Worm (Caenorhabditis elegans) whole organism, mixed stage, embryonic: ENCODE data around the gene C45B11.9.

ENCODE experiments used
- M03D4.4 ChIP-seq: sonication (generic microtip); optimal IDR thresholded peaks from 2 replicates; lab custom pipeline; 2017; ENCODE audit warnings: mild to moderate bottlenecking, missing genetic modification characterization, missing compliant biosample characterization
- bed-3 ChIP-seq: fragments of 200-800 bp; sonication (Bioruptor generic); optimal IDR thresholded peaks from 3 replicates; lab custom pipeline; 2018; ENCODE audit warnings: mild to moderate bottlenecking, missing genetic modification characterization, moderate library complexity, missing compliant biosample characterization
- blmp-1 ChIP-seq: fragments of 150-350 bp; optimal IDR thresholded peaks from 2 replicates; lab custom pipeline; 2014; ENCODE audit warnings: missing biosample characterization, missing genetic modification characterization
- ceh-39 ChIP-seq: fragments of 150-350 bp; optimal IDR thresholded peaks from 2 replicates; lab custom pipeline; 2014; ENCODE audit warnings: missing biosample characterization, missing genetic modification characterization
- ceh-43 ChIP-seq: fragments of 200-800 bp; sonication (Bioruptor generic); optimal IDR thresholded peaks from 2 replicates; lab custom pipeline; 2018; ENCODE audit warnings: mild to moderate bottlenecking, missing genetic modification characterization, moderate library complexity, missing compliant biosample characterization
- ceh-83 ChIP-seq: fragments of 200-800 bp; sonication (Bioruptor generic); optimal IDR thresholded peaks from 2 replicates; lab custom pipeline; 2018; ENCODE audit warnings: mild to moderate bottlenecking, missing genetic modification characterization, missing compliant biosample characterization
- ces-1 ChIP-seq: fragments of 150-350 bp; optimal IDR thresholded peaks from 2 replicates; lab custom pipeline; 2014; ENCODE audit warnings: missing biosample characterization, missing genetic modification reagents, missing genetic modification characterization
- cnd-1 ChIP-seq: fragments of 200-800 bp; sonication (Bioruptor generic); optimal IDR thresholded peaks from 2 replicates; lab custom pipeline; 2018; ENCODE audit warnings: mild to moderate bottlenecking, missing genetic modification characterization, missing compliant biosample characterization
- drap-1 ChIP-seq: fragments of 200-800 bp; sonication (Bioruptor generic); optimal IDR thresholded peaks from 3 replicates; lab custom pipeline; 2018; ENCODE audit warnings: mild to moderate bottlenecking, missing genetic modification characterization, missing compliant biosample characterization
- elt-1 ChIP-seq: sonication (generic microtip); optimal IDR thresholded peaks from 2 replicates; lab custom pipeline; 2017; ENCODE audit warnings: missing genetic modification characterization, mild to moderate bottlenecking, missing compliant biosample characterization, antibody characterized with exemption, moderate library complexity, borderline replicate concordance; ENCODE audit not compliant: insufficient read depth
- elt-3 ChIP-seq: fragments of 150-350 bp; optimal IDR thresholded peaks from 2 replicates; lab custom pipeline; 2014; ENCODE audit warnings: missing biosample characterization, missing genetic modification characterization
- flh-1 ChIP-seq: fragments of 200-800 bp; sonication (Bioruptor generic); optimal IDR thresholded peaks from 2 replicates; lab custom pipeline; 2018; ENCODE audit warnings: mild to moderate bottlenecking, missing genetic modification characterization, moderate library complexity, missing compliant biosample characterization
- ham-2 ChIP-seq: fragments of 200-800 bp; sonication (Bioruptor generic); optimal IDR thresholded peaks from 2 replicates; lab custom pipeline; 2018; ENCODE audit warnings: mild to moderate bottlenecking, missing genetic modification characterization, missing compliant biosample characterization
- hlh-1 ChIP-seq: fragments of 150-350 bp; optimal IDR thresholded peaks from 2 replicates; lab custom pipeline; 2014; ENCODE audit warnings: missing biosample characterization, missing genetic modification reagents, missing genetic modification characterization
- lin-13 ChIP-seq: fragments of 150-350 bp; optimal IDR thresholded peaks from 2 replicates; lab custom pipeline; 2014; ENCODE audit warnings: missing biosample characterization, missing genetic modification characterization
- lin-32 ChIP-seq: fragments of 200-800 bp; sonication (Bioruptor generic); optimal IDR thresholded peaks from 2 replicates; lab custom pipeline; 2018; ENCODE audit warnings: mild to moderate bottlenecking, missing genetic modification characterization, missing compliant biosample characterization
- lsy-2 ChIP-seq: fragments of 150-350 bp; optimal IDR thresholded peaks from 2 replicates; lab custom pipeline; 2014; ENCODE audit warnings: missing biosample characterization, missing genetic modification characterization
- mab-5 ChIP-seq: fragments of 150-350 bp; optimal IDR thresholded peaks from 2 replicates; lab custom pipeline; 2014; ENCODE audit warnings: missing biosample characterization, missing genetic modification characterization
- mls-2 ChIP-seq: sonication (generic microtip); optimal IDR thresholded peaks from 2 replicates; lab custom pipeline; 2016; ENCODE audit warnings: mild to moderate bottlenecking, missing genetic modification characterization, moderate library complexity, missing compliant biosample characterization
- nhr-12 ChIP-seq: fragments of 150-350 bp; optimal IDR thresholded peaks from 2 replicates; lab custom pipeline; 2014; ENCODE audit warnings: missing biosample characterization, missing genetic modification characterization
- nhr-237 ChIP-seq: fragments of 150-350 bp; optimal IDR thresholded peaks from 2 replicates; lab custom pipeline; 2014; ENCODE audit warnings: missing biosample characterization, missing genetic modification characterization
- nhr-28 ChIP-seq: fragments of 150-350 bp; optimal IDR thresholded peaks from 2 replicates; lab custom pipeline; 2014; ENCODE audit warnings: missing biosample characterization, missing genetic modification characterization
- nhr-76 ChIP-seq: sonication (generic microtip); optimal IDR thresholded peaks from 2 replicates; lab custom pipeline; 2017; ENCODE audit warnings: missing biosample characterization, missing genetic modification characterization
- pha-4 ChIP-seq: fragments of 150-350 bp; optimal IDR thresholded peaks from 2 replicates; lab custom pipeline; 2018; ENCODE audit warnings: missing biosample characterization, missing genetic modification reagents, missing genetic modification characterization
- sem-2 ChIP-seq: fragments of 200-800 bp; sonication (Bioruptor generic); optimal IDR thresholded peaks from 2 replicates; lab custom pipeline; 2018; ENCODE audit warnings: mild to moderate bottlenecking, missing genetic modification characterization, missing compliant biosample characterization
- snpc-4 ChIP-seq: fragments of 150-350 bp; optimal IDR thresholded peaks from 2 replicates; lab custom pipeline; 2014; ENCODE audit warnings: missing biosample characterization, missing genetic modification characterization
- sptf-1 ChIP-seq: sonication (generic microtip); optimal IDR thresholded peaks from 2 replicates; lab custom pipeline; 2017; ENCODE audit warnings: mild to moderate bottlenecking, missing genetic modification characterization, moderate library complexity, missing compliant biosample characterization
- unc-120 ChIP-seq: sonication (generic microtip); optimal IDR thresholded peaks from 2 replicates; lab custom pipeline; 2017; ENCODE audit warnings: missing genetic modification characterization, missing compliant biosample characterization; ENCODE audit not compliant: poor library complexity, severe bottlenecking
- unc-39 ChIP-seq: fragments of 150-350 bp; optimal IDR thresholded peaks from 2 replicates; lab custom pipeline; 2014; ENCODE audit warnings: missing biosample characterization, missing genetic modification characterization
- unc-62 ChIP-seq: fragments of 150-350 bp; optimal IDR thresholded peaks from 2 replicates; lab custom pipeline; 2014; ENCODE audit warnings: missing biosample characterization, missing genetic modification reagents, missing genetic modification characterization
- ztf-11 ChIP-seq: fragments of 150-350 bp; optimal IDR thresholded peaks from 2 replicates; lab custom pipeline; 2014; ENCODE audit warnings: missing biosample characterization, missing genetic modification characterization

C45B11.9 gene

DNA sequence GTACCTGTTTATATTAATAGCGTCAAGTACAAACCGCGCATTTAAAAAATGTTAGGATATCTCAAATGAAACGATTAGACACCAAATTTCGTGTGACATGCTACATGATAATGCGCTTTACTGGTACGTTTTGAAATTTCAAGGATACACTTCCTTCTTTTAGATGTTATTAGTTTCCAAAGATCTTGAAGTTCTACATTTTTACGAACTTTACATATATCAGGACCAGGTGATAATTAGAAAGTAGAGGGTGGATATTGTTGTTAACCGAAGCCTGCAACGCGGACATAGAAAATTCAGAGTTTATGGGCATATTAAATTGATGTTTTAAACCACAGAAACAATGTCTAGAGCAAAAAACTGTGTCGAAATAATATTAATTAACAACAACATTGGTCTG lies 26.9 kb upstream of the C45B11.9 start:
- TF ChIP-seq unc-62 = no peak
- no peak for TF ChIP-seq ham-2
- no peak for TF ChIP-seq lin-13
- no peak for TF ChIP-seq drap-1 (GFP tag; lab: Kevin White, UChicago)
- TF ChIP-seq cnd-1 (tag; lab: Kevin White, UChicago) = no peak
- TF ChIP-seq ceh-43 = no peak
- no peak for TF ChIP-seq mab-5 (tag; lab: Kevin White, UChicago)
- no peak for TF ChIP-seq unc-39
- TF ChIP-seq nhr-76 (tag; lab: Kevin White, UChicago) = no peak
- no peak for TF ChIP-seq ztf-11 (tag; lab: Kevin White, UChicago)
- no peak for TF ChIP-seq nhr-12 (tag; lab: Kevin White, UChicago)
- TF ChIP-seq lsy-2 (tag; lab: Kevin White, UChicago) = no peak

DNA sequence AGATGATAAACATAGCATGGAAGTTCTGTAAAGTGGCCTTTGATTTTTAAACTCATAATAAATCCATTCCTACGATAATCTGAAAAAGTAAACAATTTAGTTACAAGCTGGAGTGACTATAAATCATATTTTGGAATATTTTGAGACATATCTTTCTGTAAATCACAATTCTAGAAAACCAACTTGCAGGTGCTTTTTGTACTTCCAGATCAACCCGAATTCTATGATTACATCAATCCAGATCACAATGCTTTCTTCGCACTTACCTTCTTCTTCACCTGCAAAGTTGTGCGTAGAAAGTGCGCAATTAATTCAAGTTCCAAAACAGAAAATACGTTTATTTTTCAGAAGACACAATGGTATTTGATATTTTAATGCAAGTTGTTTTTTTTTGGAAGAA lies 25.4 kb upstream of the C45B11.9 start:
- TF ChIP-seq M03D4.4 (tag; lab: Kevin White, UChicago) (no peak), unc-39 (no peak), bed-3 (no peak), pha-4 (tag; lab: Kevin White, UChicago) (no peak), blmp-1 (tag; lab: Kevin White, UChicago) (no peak), ceh-83 (GFP tag; lab: Kevin White, UChicago) (no peak), mls-2 (tag; lab: Kevin White, UChicago) (no peak), hlh-1 (tag; lab: Kevin White, UChicago) (no peak), unc-120 (tag; lab: Kevin White, UChicago) (no peak), lin-13 (no peak), snpc-4 (tag; lab: Kevin White, UChicago) (no peak), nhr-12 (tag; lab: Kevin White, UChicago) (no peak), unc-62 (no peak), elt-3 (tag; lab: Kevin White, UChicago) (no peak), nhr-28 (tag; lab: Kevin White, UChicago) (no peak), sptf-1 (tag; lab: Kevin White, UChicago) (no peak), cnd-1 (tag; lab: Kevin White, UChicago) (no peak), nhr-237 (tag; lab: Kevin White, UChicago) (no peak)

DNA sequence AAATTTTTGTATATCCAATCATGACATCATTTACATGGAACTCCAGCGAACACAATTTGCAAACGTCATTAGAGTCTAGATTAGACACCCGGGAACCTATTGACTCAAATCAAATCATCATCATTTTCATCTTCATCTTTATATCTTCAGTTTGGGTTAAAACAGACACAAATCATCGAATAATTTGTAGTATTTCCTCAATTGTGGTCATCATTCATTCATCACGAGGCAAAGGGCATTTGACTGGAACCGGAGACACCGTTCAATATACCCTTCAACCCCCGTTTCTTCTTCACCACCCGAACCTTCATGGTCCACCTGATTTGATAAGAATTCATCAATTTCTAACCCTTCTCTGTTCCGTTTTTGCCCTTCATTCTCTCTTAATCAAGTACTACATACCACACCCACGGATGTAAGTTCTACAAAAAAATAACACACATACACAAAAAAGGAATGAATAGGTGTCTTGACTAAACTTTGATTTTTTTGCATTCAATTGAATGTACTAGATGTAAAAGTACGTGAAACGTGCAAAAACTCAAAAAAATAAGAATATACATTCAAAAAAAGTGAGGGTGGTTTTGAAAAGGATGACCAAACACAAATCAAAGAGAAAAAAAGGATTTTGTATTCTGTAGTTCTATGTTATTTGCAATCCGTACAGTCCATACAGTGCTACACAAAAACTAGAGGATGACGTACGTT lies 23.1 kb upstream of the C45B11.9 start:
- no peak for TF ChIP-seq M03D4.4 (tag; lab: Kevin White, UChicago)
- TF ChIP-seq flh-1 (GFP tag; lab: Kevin White, UChicago) = no peak
- TF ChIP-seq ham-2 = no peak
- no peak for TF ChIP-seq ces-1 (GFP tag; lab: Kevin White, UChicago)
- TF ChIP-seq lin-32 = no peak
- TF ChIP-seq sptf-1 (tag; lab: Kevin White, UChicago) = no peak
- TF ChIP-seq unc-120 (tag; lab: Kevin White, UChicago) = no peak
- TF ChIP-seq, all 35 proteins: peak for 0

DNA sequence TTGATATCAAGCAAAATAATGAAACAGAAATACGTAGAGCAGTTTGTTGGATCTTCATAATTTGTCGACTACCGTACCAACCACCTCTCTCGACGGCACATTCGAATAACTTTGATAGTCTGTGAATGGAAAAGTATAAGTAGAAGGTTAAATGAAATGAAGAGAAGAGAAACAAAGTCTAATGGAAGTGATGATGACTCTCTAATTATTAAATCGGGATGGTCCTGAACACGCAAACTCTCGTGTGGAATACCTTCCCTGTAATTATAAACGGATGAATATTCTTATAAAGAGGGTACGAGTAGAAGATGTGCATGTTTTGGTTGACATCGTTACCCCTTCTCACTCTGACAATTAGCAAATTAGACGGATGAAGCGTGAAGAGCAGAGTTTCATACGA lies 17.3 kb upstream of the C45B11.9 start, which contains the start of the genes C13G3.12 and hot-6:
TSS of gene C13G3.12 (minus strand) at position 101 of the 400 bp plus-strand sequence.
TSS of gene hot-6 (minus strand) at position 121 of the 400 bp plus-strand sequence.
- TF ChIP-seq unc-62 = no peak
- no peak for TF ChIP-seq lin-13
- TF ChIP-seq ceh-83 (GFP tag; lab: Kevin White, UChicago) = no peak
- TF ChIP-seq blmp-1 (tag; lab: Kevin White, UChicago) = no peak
- TF ChIP-seq elt-1 (tag; lab: Kevin White, UChicago) = no peak
- TF ChIP-seq bed-3 = no peak
- TF ChIP-seq ces-1 (GFP tag; lab: Kevin White, UChicago) = no peak
- no peak for TF ChIP-seq hlh-1 (tag; lab: Kevin White, UChicago)
- no peak for TF ChIP-seq unc-39
- TF ChIP-seq unc-120 (tag; lab: Kevin White, UChicago) = no peak
- no peak for TF ChIP-seq ceh-39 (tag; lab: Kevin White, UChicago)
- no peak for TF ChIP-seq flh-1 (GFP tag; lab: Kevin White, UChicago)

DNA sequence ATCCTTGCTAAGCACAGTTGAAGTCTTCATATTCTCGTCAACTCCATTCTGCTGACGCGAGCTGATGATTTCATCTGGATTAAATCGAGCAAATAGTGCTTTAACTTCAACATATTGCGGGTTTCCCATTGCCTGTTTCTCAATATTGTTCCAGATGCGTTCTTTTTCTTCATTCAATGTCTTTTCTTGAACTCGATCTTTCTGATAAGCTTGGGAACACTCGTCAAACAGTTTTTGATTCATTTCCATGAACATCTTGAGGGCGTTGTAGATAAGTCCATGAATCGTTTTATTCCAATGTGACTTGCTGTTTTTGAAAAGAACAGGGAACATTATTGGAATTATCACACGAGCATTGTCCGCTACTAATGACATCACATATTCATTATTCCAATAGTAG lies 12.4 kb upstream of the C45B11.9 start:
- TF ChIP-seq unc-39 (no peak), nhr-237 (tag; lab: Kevin White, UChicago) (no peak), mab-5 (tag; lab: Kevin White, UChicago) (no peak), elt-3 (tag; lab: Kevin White, UChicago) (no peak), lin-32 (no peak), ces-1 (GFP tag; lab: Kevin White, UChicago) (no peak), nhr-28 (tag; lab: Kevin White, UChicago) (no peak), ceh-39 (tag; lab: Kevin White, UChicago) (no peak), ham-2 (no peak), cnd-1 (tag; lab: Kevin White, UChicago) (no peak), sem-2 (GFP tag; lab: Kevin White, UChicago) (no peak), hlh-1 (tag; lab: Kevin White, UChicago) (no peak), ztf-11 (tag; lab: Kevin White, UChicago) (no peak), snpc-4 (tag; lab: Kevin White, UChicago) (no peak)
